Worm (Caenorhabditis elegans): ENCODE data around the gene F46H5.5.

- TF ChIP-seq him-1 (tag; optimal IDR thresholded peaks at IDR 0.05): no peak
- TF ChIP-seq dao-5 (tag; optimal IDR thresholded peaks at IDR 0.05): no peak
These were observed 47.6 kb downstream of the F46H5.5 start for ce11 chrX:7209151-7209550.

Measured in whole organism, L4/young adult.